Worm (Caenorhabditis elegans) whole organism, young adult: ENCODE measurements around the gene T24C4.3.
A peak's percentile ranks its signal among the peaks of the same experiment; 100 is the strongest.

Source experiments
- B0019.2 ChIP-seq: fragments of 200-800 bp; sonication (Bioruptor generic); conservative IDR thresholded peaks from 2 replicates; pipeline ENCODE4 v1.3.6; 2022; ENCODE audit warnings: missing genetic modification reagents, missing genetic modification characterization, missing compliant biosample characterization
- C17E4.6 ChIP-seq: fragments of 200-800 bp; sonication (Bioruptor generic); IDR thresholded peaks from 2 replicates; pipeline ENCODE4 v1.3.6; 2022; ENCODE audit warnings: missing genetic modification reagents, missing genetic modification characterization, missing compliant biosample characterization
- F10E7.11 ChIP-seq: sonication (generic microtip); optimal IDR thresholded peaks from 2 replicates; lab custom pipeline; 2017; ENCODE audit warnings: mild to moderate bottlenecking, missing genetic modification characterization, moderate library complexity, missing compliant biosample characterization
- F22D6.2 ChIP-seq: sonication (generic microtip); optimal IDR thresholded peaks from 2 replicates; lab custom pipeline; 2016; ENCODE audit warnings: mild to moderate bottlenecking, missing genetic modification characterization, missing compliant biosample characterization
- F23B12.7 ChIP-seq: sonication (generic microtip); optimal IDR thresholded peaks from 2 replicates; lab custom pipeline; 2017; ENCODE audit warnings: missing genetic modification characterization, mild to moderate bottlenecking, missing compliant biosample characterization, antibody characterized with exemption, moderate library complexity; ENCODE audit not compliant: insufficient read depth
- F39B2.1 ChIP-seq: fragments of 200-800 bp; sonication (Bioruptor generic); IDR thresholded peaks from 2 replicates; pipeline ENCODE4 v1.3.6; 2022; ENCODE audit warnings: missing genetic modification reagents, missing genetic modification characterization, missing compliant biosample characterization
- F57C9.4 ChIP-seq: sonication (generic microtip); optimal IDR thresholded peaks from 2 replicates; lab custom pipeline; 2017; ENCODE audit warnings: mild to moderate bottlenecking, missing genetic modification characterization, missing compliant biosample characterization
- T26A5.8 ChIP-seq: sonication (generic microtip); optimal IDR thresholded peaks from 2 replicates; lab custom pipeline; 2016; ENCODE audit warnings: missing genetic modification characterization, missing compliant biosample characterization
- Y79H2A.3 ChIP-seq: fragments of 200-800 bp; sonication (Bioruptor generic); conservative IDR thresholded peaks from 2 replicates; pipeline ENCODE4 v1.3.6; 2022; ENCODE audit warnings: missing genetic modification reagents, missing genetic modification characterization, missing compliant biosample characterization
- attf-3 ChIP-seq: fragments of 200-800 bp; sonication (Bioruptor generic); conservative IDR thresholded peaks from 2 replicates; pipeline ENCODE4 v1.3.6; 2022; ENCODE audit warnings: missing genetic modification reagents, missing genetic modification characterization, missing compliant biosample characterization
- ceh-100 ChIP-seq: fragments of 200-800 bp; sonication (Bioruptor generic); IDR thresholded peaks from 2 replicates; pipeline ENCODE4 v1.3.6; 2022; ENCODE audit warnings: missing genetic modification reagents, missing genetic modification characterization, missing compliant biosample characterization
- ceh-27 ChIP-seq: fragments of 200-800 bp; sonication (Bioruptor generic); optimal IDR thresholded peaks from 2 replicates; lab custom pipeline; 2018; ENCODE audit warnings: mild to moderate bottlenecking, missing genetic modification characterization, moderate library complexity, missing compliant biosample characterization
- ceh-79 ChIP-seq: sonication (generic microtip); optimal IDR thresholded peaks from 2 replicates; lab custom pipeline; 2017; ENCODE audit warnings: mild to moderate bottlenecking, missing genetic modification characterization, missing compliant biosample characterization
- ceh-91 ChIP-seq: fragments of 200-800 bp; sonication (Bioruptor generic); IDR thresholded peaks from 2 replicates; pipeline ENCODE4 v1.3.6; 2022; ENCODE audit warnings: missing genetic modification reagents, missing genetic modification characterization, missing compliant biosample characterization
- chd-7 ChIP-seq: sonication (generic microtip); optimal IDR thresholded peaks from 2 replicates; lab custom pipeline; 2016; ENCODE audit warnings: mild to moderate bottlenecking, missing genetic modification characterization, moderate library complexity, missing compliant biosample characterization
- die-1 ChIP-seq: sonication (generic microtip); optimal IDR thresholded peaks from 2 replicates; lab custom pipeline; 2016; ENCODE audit warnings: missing genotype, mild to moderate bottlenecking, missing genetic modification characterization, missing compliant biosample characterization
- dox-1 ChIP-seq: fragments of 200-800 bp; sonication (Bioruptor generic); IDR thresholded peaks from 2 replicates; pipeline ENCODE4 v1.3.6; 2022; ENCODE audit warnings: missing genetic modification reagents, missing genetic modification characterization, missing compliant biosample characterization
- dpl-1 ChIP-seq: fragments of 150-350 bp; optimal IDR thresholded peaks from 2 replicates; lab custom pipeline; 2014; ENCODE audit warnings: missing biosample characterization, missing genetic modification reagents, missing genetic modification characterization
- egl-18 ChIP-seq: fragments of 200-800 bp; sonication (Bioruptor generic); IDR thresholded peaks from 2 replicates; pipeline ENCODE4 v1.3.6; 2022; ENCODE audit warnings: missing genetic modification reagents, missing genetic modification characterization, missing compliant biosample characterization
- egrh-3 ChIP-seq: fragments of 200-800 bp; sonication (Bioruptor generic); IDR thresholded peaks from 2 replicates; pipeline ENCODE4 v1.3.6; 2022; ENCODE audit warnings: missing genetic modification reagents, missing genetic modification characterization, missing compliant biosample characterization
- fkh-3 ChIP-seq: sonication (generic microtip); optimal IDR thresholded peaks from 2 replicates; lab custom pipeline; 2016; ENCODE audit warnings: mild to moderate bottlenecking, missing genetic modification characterization, missing compliant biosample characterization
- gei-17 ChIP-seq: fragments of 200-800 bp; sonication (Bioruptor generic); optimal IDR thresholded peaks from 2 replicates; lab custom pipeline; 2018; ENCODE audit warnings: mild to moderate bottlenecking, missing genetic modification characterization, missing compliant biosample characterization
- hlh-12 ChIP-seq: sonication (generic microtip); optimal IDR thresholded peaks from 2 replicates; lab custom pipeline; 2016; ENCODE audit warnings: missing genetic modification characterization, missing compliant biosample characterization
- lag-1 ChIP-seq: fragments of 200-800 bp; sonication (Bioruptor generic); IDR thresholded peaks from 2 replicates; pipeline ENCODE4 v1.3.6; 2022; ENCODE audit warnings: missing genetic modification reagents, missing genetic modification characterization, missing compliant biosample characterization
- lin-26 ChIP-seq: fragments of 200-800 bp; sonication (Bioruptor generic); IDR thresholded peaks from 2 replicates; pipeline ENCODE4 v1.3.6; 2022; ENCODE audit warnings: missing genetic modification reagents, missing genetic modification characterization, missing compliant biosample characterization
- lin-54 ChIP-seq: fragments of 200-800 bp; sonication (Bioruptor generic); optimal IDR thresholded peaks from 2 replicates; lab custom pipeline; 2018; ENCODE audit warnings: mild to moderate bottlenecking, missing genetic modification characterization, missing compliant biosample characterization
- lir-1 ChIP-seq: fragments of 200-800 bp; sonication (Bioruptor generic); conservative IDR thresholded peaks from 2 replicates; pipeline ENCODE4 v1.3.6; 2022; ENCODE audit warnings: missing genetic modification reagents, missing genetic modification characterization, missing compliant biosample characterization
- lsy-27 ChIP-seq: sonication (generic microtip); optimal IDR thresholded peaks from 2 replicates; lab custom pipeline; 2017; ENCODE audit warnings: missing genetic modification characterization, mild to moderate bottlenecking, missing compliant biosample characterization, antibody characterized with exemption, missing genotype, borderline replicate concordance; ENCODE audit not compliant: insufficient read depth
- madf-10 ChIP-seq: sonication (generic microtip); optimal IDR thresholded peaks from 2 replicates; lab custom pipeline; 2016; ENCODE audit warnings: mild to moderate bottlenecking, missing genetic modification characterization, missing compliant biosample characterization
- madf-3 ChIP-seq: fragments of 200-800 bp; sonication (Bioruptor generic); IDR thresholded peaks from 2 replicates; pipeline ENCODE4 v1.3.6; 2022; ENCODE audit warnings: missing genetic modification reagents, missing genetic modification characterization, missing compliant biosample characterization
- nfya-2 ChIP-seq: fragments of 200-800 bp; sonication (Bioruptor generic); IDR thresholded peaks from 2 replicates; pipeline ENCODE4 v1.3.6; 2022; ENCODE audit warnings: missing genetic modification reagents, missing genetic modification characterization, missing compliant biosample characterization
- nhr-80 ChIP-seq: sonication (generic microtip); optimal IDR thresholded peaks from 2 replicates; lab custom pipeline; 2016; ENCODE audit warnings: missing genetic modification characterization, missing compliant biosample characterization
- nhr-90 ChIP-seq: sonication (generic microtip); optimal IDR thresholded peaks from 2 replicates; lab custom pipeline; 2016; ENCODE audit warnings: missing genotype, mild to moderate bottlenecking, missing genetic modification characterization, missing compliant biosample characterization
- snpc-3.4 ChIP-seq: sonication (generic microtip); optimal IDR thresholded peaks from 2 replicates; lab custom pipeline; 2017; ENCODE audit warnings: missing genetic modification characterization, mild to moderate bottlenecking, missing compliant biosample characterization, antibody characterized with exemption, moderate library complexity, missing genotype, missing genetic modification reagents
- ztf-3 ChIP-seq: fragments of 200-800 bp; sonication (Bioruptor generic); optimal IDR thresholded peaks from 2 replicates; lab custom pipeline; 2018; ENCODE audit warnings: mild to moderate bottlenecking, missing genetic modification characterization, missing compliant biosample characterization
- ztf-6 ChIP-seq: fragments of 200-800 bp; sonication (Bioruptor generic); IDR thresholded peaks from 2 replicates; pipeline ENCODE4 v1.3.6; 2022; ENCODE audit warnings: missing genetic modification reagents, missing genetic modification characterization, missing compliant biosample characterization

T24C4.3 gene

ce11 chrIII:900134-900533, 27.9 kb upstream of the T24C4.3 start (continued):
- TF ChIP-seq lin-54 (GFP tag; lab: Kevin White, UChicago): no peak
- no peak for TF ChIP-seq chd-7 (tag; lab: Kevin White, UChicago)
- no peak for TF ChIP-seq ceh-79 (tag; lab: Kevin White, UChicago)
- TF ChIP-seq nfya-2 (GFP tag; lab: Robert Waterston, UW): no peak
- no peak for TF ChIP-seq lir-1 (GFP tag; lab: Robert Waterston, UW)
- TF ChIP-seq T26A5.8 (tag; lab: Kevin White, UChicago): no peak
- no peak for TF ChIP-seq nhr-90 (tag; lab: Kevin White, UChicago)
- no peak for TF ChIP-seq madf-3 (GFP tag; lab: Robert Waterston, UW)
- no peak for TF ChIP-seq gei-17
- no peak for TF ChIP-seq C17E4.6 (GFP tag; lab: Robert Waterston, UW)
- 0 out of 2 replicates have a peak, but pooled peaks have one; percentile 9 for TF ChIP-seq ceh-91
- no peak for TF ChIP-seq lin-26 (GFP tag; lab: Robert Waterston, UW)

- TF ChIP-seq T26A5.8 (tag; lab: Kevin White, UChicago) (no peak), lag-1 (0 out of 2 replicates have a peak, but pooled peaks have one; percentile 40)
These were observed 24.6 kb upstream of the T24C4.3 start for ce11 chrIII:896904-897303.

- TF ChIP-seq ceh-27 (no peak), F57C9.4 (tag; lab: Kevin White, UChicago) (no peak), madf-10 (no peak), F22D6.2 (no peak), dox-1 (GFP tag; lab: Robert Waterston, UW) (no peak), attf-3 (GFP tag; lab: Robert Waterston, UW) (no peak), ztf-6 (no peak), B0019.2 (GFP tag; lab: Robert Waterston, UW) (no peak), hlh-12 (tag; lab: Kevin White, UChicago) (no peak), egrh-3 (no peak), F23B12.7 (no peak), dpl-1 (GFP tag; lab: Kevin White, UChicago) (no peak), egl-18 (GFP tag; lab: Robert Waterston, UW) (no peak), gei-17 (no peak), lin-26 (GFP tag; lab: Robert Waterston, UW) (no peak), lsy-27 (tag; lab: Kevin White, UChicago) (no peak), F39B2.1 (GFP tag; lab: Robert Waterston, UW) (no peak), F10E7.11 (tag; lab: Kevin White, UChicago) (no peak), ceh-100 (no peak), ztf-3 (GFP tag; lab: Kevin White, UChicago) (no peak)
These were observed 23.3 kb upstream of the T24C4.3 start, which contains the start of the genes ztf-18 and F23H11.2 for ce11 chrIII:895525-895924. ztf-18 (minus strand) TSS chrIII:895712. F23H11.2 (plus strand) TSS chrIII:895747.

- no peak for TF ChIP-seq die-1 (tag; lab: Kevin White, UChicago)
- TF ChIP-seq nhr-80 (tag; lab: Kevin White, UChicago): peak; percentile 76
- TF ChIP-seq lir-1 (GFP tag; lab: Robert Waterston, UW): no peak
- peak; percentile 27 for TF ChIP-seq snpc-3.4
- TF ChIP-seq Y79H2A.3 (GFP tag; lab: Robert Waterston, UW): no peak
- TF ChIP-seq B0019.2 (GFP tag; lab: Robert Waterston, UW): no peak
- no peak for TF ChIP-seq fkh-3 (tag; lab: Kevin White, UChicago)
These were observed 18.7 kb upstream of the T24C4.3 start, which contains the start of gene T24C4.10 for ce11 chrIII:891014-891413. T24C4.10 (minus strand) TSS chrIII:891243.
